Worm (Caenorhabditis elegans) whole organism, early embryonic: ENCODE results near the gene dct-6.

ENCODE experiments used
- aly-1 ChIP-seq: sonication (generic microtip); optimal IDR thresholded peaks from 2 replicates; lab custom pipeline; 2016; ENCODE audit warnings: missing genetic modification characterization, missing compliant biosample characterization
- ceh-13 ChIP-seq: fragments of 200-800 bp; sonication (Bioruptor generic); optimal IDR thresholded peaks from 2 replicates; lab custom pipeline; 2018; ENCODE audit warnings: mild to moderate bottlenecking, missing genetic modification characterization, missing compliant biosample characterization
- ceh-36 ChIP-seq: sonication (generic microtip); optimal IDR thresholded peaks from 2 replicates; lab custom pipeline; 2016; ENCODE audit warnings: missing genetic modification characterization, inconsistent platforms, missing compliant biosample characterization
- scrt-1 ChIP-seq: fragments of 200-800 bp; sonication (Bioruptor generic); IDR thresholded peaks from 2 replicates; pipeline ENCODE4 v1.3.6; 2022; ENCODE audit warnings: missing genetic modification characterization, missing compliant biosample characterization

DNA sequence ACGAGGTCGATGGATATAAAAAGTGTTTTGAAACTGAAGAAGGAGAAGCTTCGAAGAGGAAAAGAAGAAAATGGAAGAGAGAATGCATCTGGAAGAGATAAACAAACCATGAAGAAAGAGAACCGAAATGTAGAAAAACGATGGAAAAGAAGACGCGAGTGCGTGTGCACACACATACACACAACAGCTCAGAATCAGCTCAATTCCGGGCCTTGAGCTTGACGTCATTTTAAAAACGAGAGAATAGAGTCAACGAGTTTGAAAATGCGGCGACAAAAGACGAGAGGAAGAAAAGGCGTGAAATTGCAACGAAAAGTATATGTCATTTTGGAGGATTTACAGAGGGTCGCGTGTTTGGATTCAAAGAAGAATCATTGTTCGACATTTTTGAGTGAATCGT, 33.4 kb downstream of the dct-6 start:
- TF ChIP-seq ceh-36 (tag; lab: Kevin White, UChicago) = no peak
- TF ChIP-seq scrt-1 (GFP tag; lab: Robert Waterston, UW) = no peak
- no peak for TF ChIP-seq ceh-13 (GFP tag; lab: Kevin White, UChicago)
- TF ChIP-seq aly-1 (tag; lab: Kevin White, UChicago) = no peak
